Fruit fly (Drosophila melanogaster) whole organism, embryonic: ENCODE results near the gene CG7724.

Experiments used
- BEAF-32 ChIP-seq: fragments of 200-800 bp; sonication (Bioruptor generic); optimal IDR thresholded peaks from 3 replicates; lab custom pipeline; 2017; ENCODE audit warnings: missing biosample characterization, missing genetic modification characterization, mild to moderate bottlenecking, moderate library complexity, missing genetic modification reagents
- Blimp-1 ChIP-seq: fragments of 200-800 bp; sonication (Bioruptor generic); optimal IDR thresholded peaks from 3 replicates; lab custom pipeline; 2018; ENCODE audit warnings: missing biosample characterization, missing genetic modification characterization, mild to moderate bottlenecking, moderate library complexity, missing genetic modification reagents
- CG10565 ChIP-seq: fragments of 200-800 bp; sonication (Bioruptor generic); optimal IDR thresholded peaks from 3 replicates; lab custom pipeline; 2016; ENCODE audit warnings: missing biosample characterization, mild to moderate bottlenecking, missing genetic modification characterization
- CG11456 ChIP-seq: fragments of 200-800 bp; sonication (Bioruptor generic); IDR thresholded peaks from 3 replicates; pipeline ENCODE4 v1.3.6; 2022; ENCODE audit warnings: missing biosample characterization, missing genetic modification characterization
- CG15514 ChIP-seq: fragments of 200-800 bp; sonication (Bioruptor generic); optimal IDR thresholded peaks from 3 replicates; lab custom pipeline; 2017; ENCODE audit warnings: missing biosample characterization, missing genetic modification characterization, mild to moderate bottlenecking, moderate library complexity, missing genetic modification reagents
- CG15696 ChIP-seq: fragments of 200-800 bp; sonication (Bioruptor generic); optimal IDR thresholded peaks from 2 replicates; lab custom pipeline; 2019; ENCODE audit warnings: missing biosample characterization, mild to moderate bottlenecking, missing genetic modification characterization, moderate library complexity
- CG1603 ChIP-seq: fragments of 200-800 bp; sonication (Bioruptor generic); optimal IDR thresholded peaks from 2 replicates; lab custom pipeline; 2019; ENCODE audit warnings: missing biosample characterization, mild to moderate bottlenecking, missing genetic modification characterization, moderate library complexity
- CG2116 ChIP-seq: fragments of 200-800 bp; sonication (Bioruptor generic); optimal IDR thresholded peaks from 3 replicates; lab custom pipeline; 2018; ENCODE audit warnings: missing biosample characterization, mild to moderate bottlenecking, missing genetic modification characterization
- CG30403 ChIP-seq: fragments of 200-800 bp; sonication (Bioruptor generic); optimal IDR thresholded peaks from 3 replicates; lab custom pipeline; 2016; ENCODE audit warnings: missing biosample characterization, missing genetic modification characterization
- CG42726 ChIP-seq: fragments of 200-800 bp; sonication (Bioruptor generic); IDR thresholded peaks from 2 replicates; pipeline ENCODE4 v1.3.6; 2022; ENCODE audit warnings: missing biosample characterization, missing genetic modification characterization; ENCODE audit not compliant: partially characterized antibody
- CG6683 ChIP-seq: fragments of 200-800 bp; sonication (Bioruptor generic); optimal IDR thresholded peaks from 2 replicates; lab custom pipeline; 2017; ENCODE audit warnings: missing biosample characterization, mild to moderate bottlenecking, missing genetic modification characterization, missing genetic modification reagents
- CG7357 ChIP-seq: fragments of 200-800 bp; sonication (Bioruptor generic); IDR thresholded peaks from 3 replicates; pipeline ENCODE4 v1.3.6; 2022; ENCODE audit warnings: missing biosample characterization, missing genetic modification characterization
- CG7839 ChIP-seq: fragments of 200-800 bp; sonication (Bioruptor generic); optimal IDR thresholded peaks from 3 replicates; lab custom pipeline; 2018; ENCODE audit warnings: missing biosample characterization, mild to moderate bottlenecking, missing genetic modification characterization, moderate library complexity
- CG9727 ChIP-seq: fragments of 200-800 bp; sonication (Bioruptor generic); optimal IDR thresholded peaks from 3 replicates; lab custom pipeline; 2017; ENCODE audit warnings: missing biosample characterization, mild to moderate bottlenecking, missing genetic modification characterization
- D ChIP-seq, 2 experiments: fragments of 200-800 bp in 1 of 2; fragments of >200 bp in 1 of 2; sonication (Bioruptor generic) in 1 of 2; optimal IDR thresholded peaks; 2 replicates in 1 of 2; 3 replicates in 1 of 2; lab custom pipeline; 2017; ENCODE audit warnings: mild to moderate bottlenecking in 1 of 2, missing biosample characterization in 1 of 2, missing genetic modification characterization in 1 of 2, missing genetic modification reagents in 1 of 2
- Dll ChIP-seq: fragments of 200-800 bp; sonication (Bioruptor generic); IDR thresholded peaks from 4 replicates; pipeline ENCODE4 v1.3.6; 2022; ENCODE audit warnings: missing biosample characterization, missing genetic modification characterization; ENCODE audit not compliant: partially characterized antibody
- Doc3 ChIP-seq: fragments of 200-800 bp; sonication (Bioruptor generic); IDR thresholded peaks from 3 replicates; pipeline ENCODE4 v1.3.6; 2022; ENCODE audit warnings: missing biosample characterization, missing genetic modification characterization; ENCODE audit not compliant: partially characterized antibody
- Dp ChIP-seq: fragments of 200-800 bp; sonication (Bioruptor generic); optimal IDR thresholded peaks from 2 replicates; lab custom pipeline; 2018; ENCODE audit warnings: missing biosample characterization, mild to moderate bottlenecking, missing genetic modification characterization, moderate library complexity
- Dref ChIP-seq: fragments of 200-800 bp; sonication (Bioruptor generic); IDR thresholded peaks from 2 replicates; pipeline ENCODE4 v1.3.6; 2022; ENCODE audit warnings: missing biosample characterization, missing genetic modification characterization
- Ets65A ChIP-seq: fragments of 200-800 bp; sonication (Bioruptor generic); peaks from one replicate; lab custom pipeline; 2016; ENCODE audit warnings: missing biosample characterization, missing genetic modification characterization
- Ets97D ChIP-seq: fragments of 200-800 bp; sonication (Bioruptor generic); optimal IDR thresholded peaks from 3 replicates; lab custom pipeline; 2016; ENCODE audit warnings: missing biosample characterization, missing genetic modification characterization
- HLH4C ChIP-seq: fragments of 200-800 bp; sonication (Bioruptor generic); IDR thresholded peaks from 3 replicates; pipeline ENCODE4 v1.3.6; 2022; ENCODE audit warnings: missing biosample characterization, missing genetic modification characterization; ENCODE audit not compliant: partially characterized antibody
- Hey ChIP-seq: fragments of 200-800 bp; sonication (Bioruptor generic); optimal IDR thresholded peaks from 3 replicates; lab custom pipeline; 2018; ENCODE audit warnings: missing biosample characterization, mild to moderate bottlenecking, missing genetic modification characterization
- Kr ChIP-seq: fragments of 200-800 bp; sonication (Bioruptor generic); optimal IDR thresholded peaks from 2 replicates; lab custom pipeline; 2017; ENCODE audit warnings: missing biosample characterization, mild to moderate bottlenecking, missing genetic modification characterization
- MBD-R2 ChIP-seq: fragments of 200-800 bp; sonication (Bioruptor generic); IDR thresholded peaks from 2 replicates; pipeline ENCODE4 v1.3.6; 2022; ENCODE audit warnings: missing biosample characterization, missing genetic modification characterization
- Oli ChIP-seq: fragments of 200-800 bp; sonication (Bioruptor generic); optimal IDR thresholded peaks from 2 replicates; lab custom pipeline; 2018; ENCODE audit warnings: missing biosample characterization, mild to moderate bottlenecking, missing genetic modification characterization, moderate library complexity
- Opbp ChIP-seq: fragments of 200-800 bp; sonication (Bioruptor generic); IDR thresholded peaks from 3 replicates; pipeline ENCODE4 v1.3.6; 2022; ENCODE audit warnings: missing biosample characterization, missing genetic modification characterization; ENCODE audit not compliant: partially characterized antibody
- Ravus ChIP-seq: fragments of 200-800 bp; sonication (Bioruptor generic); IDR thresholded peaks from 2 replicates; pipeline ENCODE4 v1.3.6; 2022; ENCODE audit warnings: missing biosample characterization, missing genetic modification characterization
- Rfx ChIP-seq: fragments of 200-800 bp; sonication (Bioruptor generic); IDR thresholded peaks from 2 replicates; pipeline ENCODE4 v1.3.6; 2022; ENCODE audit warnings: missing biosample characterization, missing genetic modification characterization
- YL-1 ChIP-seq: fragments of 200-800 bp; sonication (Bioruptor generic); optimal IDR thresholded peaks from 3 replicates; lab custom pipeline; 2017; ENCODE audit warnings: missing biosample characterization, mild to moderate bottlenecking, missing genetic modification characterization
- amos ChIP-seq: fragments of 200-800 bp; sonication (Bioruptor generic); IDR thresholded peaks from 2 replicates; pipeline ENCODE4 v1.3.6; 2022; ENCODE audit warnings: missing biosample characterization, missing genetic modification characterization; ENCODE audit not compliant: partially characterized antibody
- az2 ChIP-seq: fragments of 200-800 bp; sonication (Bioruptor generic); optimal IDR thresholded peaks from 3 replicates; lab custom pipeline; 2016; ENCODE audit warnings: missing biosample characterization, missing genetic modification characterization
- crp ChIP-seq, 2 experiments: fragments of 200-800 bp; sonication (Bioruptor generic); optimal IDR thresholded peaks; 2 replicates in 1 of 2; 3 replicates in 1 of 2; lab custom pipeline; 2017; ENCODE audit warnings: missing biosample characterization in 2 of 2, missing genetic modification characterization in 2 of 2, mild to moderate bottlenecking in 1 of 2, moderate library complexity in 1 of 2
- dysf ChIP-seq: fragments of 200-800 bp; sonication (Bioruptor generic); IDR thresholded peaks from 3 replicates; pipeline ENCODE4 v1.3.6; 2022; ENCODE audit warnings: missing biosample characterization, missing genetic modification characterization
- ftz-f1 ChIP-seq: fragments of 200-800 bp; sonication (Bioruptor generic); optimal IDR thresholded peaks from 2 replicates; lab custom pipeline; 2016; ENCODE audit warnings: missing biosample characterization, missing genetic modification characterization
- inv ChIP-seq: fragments of 200-800 bp; sonication (Bioruptor generic); IDR thresholded peaks from 2 replicates; pipeline ENCODE4 v1.3.6; 2022; ENCODE audit warnings: missing biosample characterization, missing genetic modification characterization; ENCODE audit not compliant: partially characterized antibody
- kay ChIP-seq: fragments of 200-800 bp; sonication (Bioruptor generic); optimal IDR thresholded peaks from 2 replicates; lab custom pipeline; 2016; ENCODE audit warnings: missing biosample characterization, missing genetic modification characterization
- lola ChIP-seq, 3 experiments: fragments of >200 bp in 2 of 3; fragments of 200-800 bp in 1 of 3; sonication (Bioruptor generic) in 1 of 3; optimal IDR thresholded peaks; 2 replicates each; lab custom pipeline; 2017 to 2019; ENCODE audit warnings: missing biosample characterization in 3 of 3, missing genetic modification characterization in 3 of 3, mild to moderate bottlenecking in 1 of 3, moderate library complexity in 1 of 3
- mld ChIP-seq: fragments of 200-800 bp; sonication (Bioruptor generic); IDR thresholded peaks from 3 replicates; pipeline ENCODE4 v1.3.6; 2022; ENCODE audit warnings: missing biosample characterization, missing genetic modification characterization; ENCODE audit not compliant: partially characterized antibody
- pfk ChIP-seq: fragments of 200-800 bp; sonication (Bioruptor generic); optimal IDR thresholded peaks from 2 replicates; lab custom pipeline; 2018; ENCODE audit warnings: missing biosample characterization, mild to moderate bottlenecking, missing genetic modification characterization, moderate library complexity
- pnt ChIP-seq: fragments of 200-800 bp; sonication (Bioruptor generic); optimal IDR thresholded peaks from 3 replicates; lab custom pipeline; 2016; ENCODE audit warnings: missing biosample characterization, missing genetic modification characterization
- sc ChIP-seq, 3 experiments: fragments of >200 bp in 2 of 3; fragments of 200-800 bp in 1 of 3; sonication (Bioruptor generic) in 1 of 3; optimal IDR thresholded peaks; 2 replicates in 2 of 3; 3 replicates in 1 of 3; lab custom pipeline; 2017; ENCODE audit warnings: mild to moderate bottlenecking in 1 of 3, missing biosample characterization in 1 of 3, missing genetic modification characterization in 1 of 3, missing genetic modification reagents in 1 of 3
- sna ChIP-seq: fragments of 200-800 bp; sonication (Bioruptor generic); IDR thresholded peaks from 2 replicates; pipeline ENCODE4 v1.3.6; 2022; ENCODE audit warnings: missing biosample characterization, missing genetic modification characterization; ENCODE audit not compliant: partially characterized antibody
- tna ChIP-seq: fragments of 200-800 bp; sonication (Bioruptor generic); IDR thresholded peaks from 2 replicates; pipeline ENCODE4 v1.3.6; 2022; ENCODE audit warnings: missing biosample characterization, missing genetic modification characterization; ENCODE audit not compliant: partially characterized antibody
- tx ChIP-seq: fragments of 200-800 bp; sonication (Bioruptor generic); optimal IDR thresholded peaks from 2 replicates; lab custom pipeline; 2016; ENCODE audit warnings: missing biosample characterization, missing genetic modification characterization
- vvl ChIP-seq: fragments of 200-800 bp; sonication (Bioruptor generic); IDR thresholded peaks from 2 replicates; pipeline ENCODE4 v1.3.6; 2022; ENCODE audit warnings: missing biosample characterization, missing genetic modification characterization
- zen2 ChIP-seq: fragments of 200-800 bp; sonication (Bioruptor generic); IDR thresholded peaks from 3 replicates; pipeline ENCODE4 v1.3.6; 2022; ENCODE audit warnings: missing biosample characterization, missing genetic modification characterization; ENCODE audit not compliant: partially characterized antibody

Gene CG7724

dm6 chr3L:17024095-17024639, 31.2 kb upstream of the CG7724 start, which contains the start of gene Fit2 (continued):
- TF ChIP-seq sna (GFP tag; lab: Robert Waterston, UW): peak; percentile 95
- TF ChIP-seq YL-1: peak; percentile 66
- TF ChIP-seq CG42726 (GFP tag; lab: Robert Waterston, UW): peak; percentile 74; the same call in 1 of the 2 replicates
- TF ChIP-seq CG11456 (GFP tag; lab: Robert Waterston, UW): no peak
- TF ChIP-seq CG6683 (GFP tag; lab: Kevin White, UChicago): no peak
- TF ChIP-seq Opbp: peak; percentile 96; the same call in 2 of the 3 replicates
- no peak for TF ChIP-seq CG7839 (tag; lab: Kevin White, UChicago)
- TF ChIP-seq lola (GFP tag; optimal IDR thresholded peaks at IDR 0.05; lab: Kevin White, UChicago): no peak
- TF ChIP-seq az2 (GFP tag; lab: Kevin White, UChicago): no peak
- TF ChIP-seq Ravus (GFP tag; lab: Robert Waterston, UW): no peak
- peak; percentile 100 for TF ChIP-seq HLH4C (GFP tag; lab: Robert Waterston, UW)
- peak; percentile 97 for TF ChIP-seq Dref
- TF ChIP-seq Oli (tag; lab: Kevin White, UChicago): no peak
- TF ChIP-seq CG30403 (GFP tag; lab: Kevin White, UChicago): no peak
- no peak for TF ChIP-seq pnt (GFP tag; lab: Kevin White, UChicago)
- TF ChIP-seq Blimp-1 (GFP tag; lab: Kevin White, UChicago): peak; percentile 40
- TF ChIP-seq Dp (GFP tag; lab: Kevin White, UChicago): peak; percentile 93
- TF ChIP-seq crp (GFP tag; optimal IDR thresholded peaks at IDR 0.05; lab: Kevin White, UChicago): peak in 1 of 2 experiments; percentile 49
- TF ChIP-seq Dll: peak; percentile 95
- TF ChIP-seq BEAF-32 (GFP tag; lab: Kevin White, UChicago): peak; percentile 75
- peak; percentile 7 for TF ChIP-seq Ets97D
- TF ChIP-seq CG7357 (GFP tag; lab: Robert Waterston, UW): no peak
- peak; percentile 49 for TF ChIP-seq CG15514 (GFP tag; lab: Kevin White, UChicago)
- TF ChIP-seq CG1603 (tag; lab: Kevin White, UChicago): no peak
- no peak for TF ChIP-seq CG10565 (GFP tag; lab: Kevin White, UChicago)
- TF ChIP-seq kay (GFP tag; lab: Kevin White, UChicago): no peak
- TF ChIP-seq CG15696: no peak
- peak; percentile 8 for TF ChIP-seq ftz-f1 (GFP tag; lab: Kevin White, UChicago)
- TF ChIP-seq inv: peak; percentile 87
- peak; percentile 95 for TF ChIP-seq Doc3 (GFP tag; lab: Robert Waterston, UW)
- TF ChIP-seq tx (GFP tag; lab: Kevin White, UChicago): peak; percentile 20
- no peak for TF ChIP-seq Rfx (GFP tag; lab: Robert Waterston, UW)
- TF ChIP-seq sc (optimal IDR thresholded peaks at IDR 0.05; lab: Kevin White, UChicago): no peak
- TF ChIP-seq sc (GFP tag; optimal IDR thresholded peaks at IDR 0.05; lab: Kevin White, UChicago): no peak
- TF ChIP-seq mld (GFP tag; lab: Robert Waterston, UW): peak; percentile 99
- TF ChIP-seq Kr: no peak
- no peak for TF ChIP-seq D (optimal IDR thresholded peaks at IDR 0.05; lab: Kevin White, UChicago)
- TF ChIP-seq D (GFP tag; optimal IDR thresholded peaks at IDR 0.05; lab: Kevin White, UChicago): no peak
- TF ChIP-seq CG2116 (GFP tag; lab: Kevin White, UChicago): peak; percentile 91
- no peak for TF ChIP-seq CG9727 (GFP tag; lab: Kevin White, UChicago)
- peak; percentile 26; the same call in 1 of the 2 replicates for TF ChIP-seq vvl (GFP tag; lab: Robert Waterston, UW)
- TF ChIP-seq Ets65A (GFP tag; lab: Kevin White, UChicago): no peak
- TF ChIP-seq amos (GFP tag; lab: Robert Waterston, UW): peak; percentile 94
- TF ChIP-seq tna: peak; percentile 100
- peak; percentile 100 for TF ChIP-seq zen2 (GFP tag; lab: Robert Waterston, UW)
- TF ChIP-seq dysf (GFP tag; lab: Robert Waterston, UW): no peak
- TF ChIP-seq Hey: no peak
- TF ChIP-seq pfk (GFP tag; lab: Kevin White, UChicago): no peak
- TF ChIP-seq MBD-R2 (GFP tag; lab: Robert Waterston, UW): peak; percentile 59
